Fruit fly (Drosophila melanogaster) whole organism, wandering third instar larva: ENCODE results near the gene CG13838.

Experiments used
- Dif ChIP-seq: fragments of 200-275, 200-300 bp; sonication (Bioruptor generic); optimal IDR thresholded peaks from 2 replicates; lab custom pipeline; 2018; ENCODE audit warnings: missing biosample characterization, missing genetic modification characterization; ENCODE audit not compliant: partially characterized antibody
- psq ChIP-seq: fragments of 200-800 bp; sonication (Bioruptor generic); optimal IDR thresholded peaks from 3 replicates; lab custom pipeline; 2017; ENCODE audit warnings: missing biosample characterization, mild to moderate bottlenecking, missing genetic modification characterization, moderate library complexity

dm6 chr3R:23056113-23056512 lies 14.1 kb downstream of the CG13838 start:
- TF ChIP-seq psq (GFP tag; lab: Kevin White, UChicago) (no peak), Dif (GFP tag; lab: Kevin White, UChicago) (no peak)
